Worm (Caenorhabditis elegans): ENCODE results near the gene inx-1.

The inx-1 gene

ce11 chrX:6970134-6970533 lies 13.9 kb upstream of the inx-1 start:
- no peak for TF ChIP-seq nhr-179 (tag; optimal IDR thresholded peaks at IDR 0.05)
- TF ChIP-seq ztf-22 (GFP tag; optimal IDR thresholded peaks at IDR 0.05): no peak
- TF ChIP-seq snpc-1.1 (tag; optimal IDR thresholded peaks at IDR 0.05; ENCODE audit: insufficient read depth): no peak
- TF ChIP-seq nhr-90 (tag; optimal IDR thresholded peaks at IDR 0.05): no peak
- no peak for TF ChIP-seq B0336.3 (GFP tag; IDR thresholded peaks at IDR 0.05)
- no peak for TF ChIP-seq efl-1 (GFP tag; optimal IDR thresholded peaks at IDR 0.05)
- TF ChIP-seq unc-62 (GFP tag; optimal IDR thresholded peaks at IDR 0.05): no peak
- no peak for TF ChIP-seq K12H6.12 (tag; optimal IDR thresholded peaks at IDR 0.05)
- no peak for TF ChIP-seq Y95B8A.8 (GFP tag; IDR thresholded peaks at IDR 0.05)
- no peak for TF ChIP-seq attf-5 (GFP tag; optimal IDR thresholded peaks at IDR 0.05)
- no peak for TF ChIP-seq let-526 (GFP tag; IDR thresholded peaks at IDR 0.05)
- TF ChIP-seq B0261.1 (tag; optimal IDR thresholded peaks at IDR 0.05): no peak
- TF ChIP-seq hlh-26 (GFP tag; conservative IDR thresholded peaks at IDR 0.05): no peak
- no peak for TF ChIP-seq F39B2.1 (GFP tag; IDR thresholded peaks at IDR 0.05)
- TF ChIP-seq F57A8.1 (GFP tag; optimal IDR thresholded peaks at IDR 0.05): no peak

DNA sequence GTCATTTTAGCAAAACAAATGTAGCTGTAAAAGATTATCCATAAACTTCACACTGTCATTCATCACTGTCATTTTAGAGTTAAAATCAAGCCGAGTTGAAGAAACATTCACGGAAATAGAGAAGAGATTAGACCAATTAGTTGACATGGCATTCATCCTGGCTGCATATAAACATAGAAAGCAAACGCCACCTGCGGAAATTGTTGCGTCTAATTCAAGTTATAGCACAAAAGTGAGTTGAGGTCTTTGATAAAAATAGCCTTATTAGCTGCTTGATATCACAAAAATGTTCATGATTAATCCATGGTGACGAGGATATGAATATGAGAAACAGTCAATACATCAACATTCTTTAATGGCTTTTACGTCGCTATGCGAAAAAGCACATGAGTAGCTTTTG lies 12.4 kb upstream of the inx-1 start:
- TF ChIP-seq F57A8.1 (GFP tag; optimal IDR thresholded peaks at IDR 0.05) (no peak), Y53F4B.3 (GFP tag; IDR thresholded peaks at IDR 0.05) (no peak), dpl-1 (GFP tag; optimal IDR thresholded peaks at IDR 0.05) (no peak), mes-4 (tag; optimal IDR thresholded peaks at IDR 0.05) (no peak), tlf-1 (GFP tag; optimal IDR thresholded peaks at IDR 0.05) (no peak), zfh-2 (GFP tag; conservative IDR thresholded peaks at IDR 0.05) (no peak), madf-8 (GFP tag; conservative IDR thresholded peaks at IDR 0.05) (no peak), ceh-27 (GFP tag; optimal IDR thresholded peaks at IDR 0.05) (no peak), let-526 (GFP tag; IDR thresholded peaks at IDR 0.05) (no peak), F55B11.4 (tag; optimal IDR thresholded peaks at IDR 0.05; ENCODE audit: borderline replicate concordance, insufficient read depth) (no peak), athp-1 (tag; optimal IDR thresholded peaks at IDR 0.05) (no peak), ceh-58 (GFP tag; IDR thresholded peaks at IDR 0.05) (no peak), aptf-3 (GFP tag; IDR thresholded peaks at IDR 0.05) (no peak), ets-4 (GFP tag; optimal IDR thresholded peaks at IDR 0.05) (no peak), ceh-91 (GFP tag; IDR thresholded peaks at IDR 0.05) (no peak), Y56A3A.18 (GFP tag; IDR thresholded peaks at IDR 0.05) (no peak), ztf-3 (GFP tag; optimal IDR thresholded peaks at IDR 0.05) (no peak), madf-10 (tag; optimal IDR thresholded peaks at IDR 0.05) (no peak), nhr-90 (tag; optimal IDR thresholded peaks at IDR 0.05) (no peak)

ce11 chrX:6967057-6967456 lies 10.9 kb upstream of the inx-1 start, which contains the start of gene F01E11.3:
TSS of gene F01E11.3 (plus strand) at chrX:6967357.
- TF ChIP-seq F57C9.4 (tag; optimal IDR thresholded peaks at IDR 0.05) (no peak), Y56A3A.18 (GFP tag; IDR thresholded peaks at IDR 0.05) (no peak), F49E8.2 (tag; optimal IDR thresholded peaks at IDR 0.05; ENCODE audit: insufficient read depth) (no peak), sea-2 (GFP tag; IDR thresholded peaks at IDR 0.05) (no peak), ztf-25 (GFP tag; IDR thresholded peaks at IDR 0.05) (no peak), nhr-90 (tag; optimal IDR thresholded peaks at IDR 0.05) (no peak), egl-44 (GFP tag; IDR thresholded peaks at IDR 0.05) (no peak), ztf-22 (GFP tag; optimal IDR thresholded peaks at IDR 0.05) (no peak), egl-18 (GFP tag; IDR thresholded peaks at IDR 0.05) (no peak)
